Worm (Caenorhabditis elegans): ENCODE measurements around the gene srx-97.

DNA sequence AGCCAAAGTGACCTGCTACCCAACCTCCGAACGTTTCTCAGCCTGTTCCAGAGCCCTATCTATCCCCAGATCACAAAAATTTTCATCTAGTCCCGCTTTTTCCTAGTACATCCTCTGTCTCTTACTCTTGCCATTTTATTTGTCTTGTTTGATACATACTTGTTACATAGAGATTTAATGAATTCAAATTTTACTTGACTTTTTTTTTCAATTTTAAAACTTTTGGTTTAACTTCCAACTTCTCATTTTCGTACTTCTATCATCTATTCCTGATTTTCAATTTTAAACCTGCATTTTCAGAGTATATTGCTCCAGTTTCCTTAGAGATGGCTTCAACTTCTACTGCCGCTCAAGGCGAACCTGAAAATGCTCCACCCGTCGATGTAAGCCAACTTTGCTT lies 42.3 kb downstream of the srx-97 start, which contains the start of gene M151.3:
- TF ChIP-seq ama-1 (optimal IDR thresholded peaks at IDR 0.05) (no peak), nhr-21 (tag; optimal IDR thresholded peaks at IDR 0.05) (no peak), zag-1 (tag; optimal IDR thresholded peaks at IDR 0.05) (no peak), elt-1 (tag; optimal IDR thresholded peaks at IDR 0.05) (no peak), aly-2 (tag; optimal IDR thresholded peaks at IDR 0.05) (no peak), egl-27 (tag; optimal IDR thresholded peaks at IDR 0.05) (no peak), nhr-10 (tag; optimal IDR thresholded peaks at IDR 0.05) (no peak), nhr-6 (tag; optimal IDR thresholded peaks at IDR 0.05) (no peak), ztf-11 (tag; optimal IDR thresholded peaks at IDR 0.05) (no peak), lin-39 (tag; optimal IDR thresholded peaks at IDR 0.05) (no peak), nhr-11 (tag; optimal IDR thresholded peaks at IDR 0.05) (no peak)
